Worm (Caenorhabditis elegans) whole organism, L2 larva: ENCODE results near the gene T22C8.3.

Experiments
- C34F6.9 ChIP-seq: fragments of 150-350 bp; optimal IDR thresholded peaks from 2 replicates; lab custom pipeline; 2014; ENCODE audit warnings: missing biosample characterization, missing genetic modification characterization
- F13H6.1 ChIP-seq: sonication (generic microtip); optimal IDR thresholded peaks from 2 replicates; lab custom pipeline; 2016; ENCODE audit warnings: missing genetic modification characterization, missing compliant biosample characterization
- R02D3.7 ChIP-seq: fragments of 150-350 bp; optimal IDR thresholded peaks from 2 replicates; lab custom pipeline; 2014; ENCODE audit warnings: missing biosample characterization, missing genetic modification characterization
- Y55F3AM.14 ChIP-seq: fragments of 200-800 bp; sonication (Bioruptor generic); optimal IDR thresholded peaks from 2 replicates; lab custom pipeline; 2018; ENCODE audit warnings: mild to moderate bottlenecking, missing genetic modification characterization, missing compliant biosample characterization
- ZK546.5 ChIP-seq: sonication (generic microtip); optimal IDR thresholded peaks from 2 replicates; lab custom pipeline; 2017; ENCODE audit warnings: missing biosample characterization, missing genetic modification characterization
- alr-1 ChIP-seq: fragments of 150-350 bp; optimal IDR thresholded peaks from 2 replicates; lab custom pipeline; 2014; ENCODE audit warnings: missing biosample characterization, missing genetic modification characterization
- aly-2 ChIP-seq: fragments of 150-350 bp; optimal IDR thresholded peaks from 2 replicates; lab custom pipeline; 2014; ENCODE audit warnings: missing biosample characterization, missing genetic modification characterization
- ama-1 ChIP-seq: fragments of 150-350 bp; optimal IDR thresholded peaks from 2 replicates; lab custom pipeline; 2018; ENCODE audit warnings: inconsistent platforms
- blmp-1 ChIP-seq: sonication (generic microtip); optimal IDR thresholded peaks from 2 replicates; lab custom pipeline; 2017; ENCODE audit warnings: missing genetic modification characterization, mild to moderate bottlenecking, missing compliant biosample characterization, antibody characterized with exemption, moderate library complexity; ENCODE audit not compliant: insufficient read depth
- ceh-16 ChIP-seq: fragments of 150-350 bp; optimal IDR thresholded peaks from 2 replicates; lab custom pipeline; 2014; ENCODE audit warnings: missing biosample characterization, missing genetic modification characterization
- ceh-82 ChIP-seq: fragments of 150-350 bp; optimal IDR thresholded peaks from 2 replicates; lab custom pipeline; 2014; ENCODE audit warnings: missing biosample characterization, missing genetic modification characterization
- crh-2 ChIP-seq: sonication (generic microtip); optimal IDR thresholded peaks from 2 replicates; lab custom pipeline; 2017; ENCODE audit warnings: missing biosample characterization, missing genetic modification characterization
- dmd-4 ChIP-seq: sonication (generic microtip); optimal IDR thresholded peaks from 2 replicates; lab custom pipeline; 2017; ENCODE audit warnings: missing biosample characterization, missing genetic modification characterization
- egl-27 ChIP-seq: sonication (generic microtip); optimal IDR thresholded peaks from 3 replicates; lab custom pipeline; 2017; ENCODE audit warnings: missing biosample characterization, missing genetic modification reagents, missing genetic modification characterization
- elt-1 ChIP-seq: fragments of 150-350 bp; optimal IDR thresholded peaks from 2 replicates; lab custom pipeline; 2014; ENCODE audit warnings: missing biosample characterization, missing genetic modification characterization
- elt-3 ChIP-seq: sonication (generic microtip); optimal IDR thresholded peaks from 2 replicates; lab custom pipeline; 2017; ENCODE audit warnings: missing biosample characterization, missing genetic modification characterization
- fos-1 ChIP-seq: fragments of 150-350 bp; optimal IDR thresholded peaks from 2 replicates; lab custom pipeline; 2014; ENCODE audit warnings: missing biosample characterization, missing genetic modification characterization
- gmeb-1 ChIP-seq: fragments of 150-350 bp; optimal IDR thresholded peaks from 2 replicates; lab custom pipeline; 2014; ENCODE audit warnings: missing biosample characterization, missing genetic modification characterization
- lin-11 ChIP-seq: fragments of 150-350 bp; sonication (generic microtip); optimal IDR thresholded peaks from 2 replicates; lab custom pipeline; 2014; ENCODE audit warnings: missing biosample characterization, missing genetic modification characterization, inconsistent platforms, mixed read lengths
- lin-13 ChIP-seq: fragments of 150-350 bp; optimal IDR thresholded peaks from 2 replicates; lab custom pipeline; 2014; ENCODE audit warnings: missing biosample characterization, missing genetic modification reagents, missing genetic modification characterization
- lin-39 ChIP-seq: fragments of 150-350 bp; optimal IDR thresholded peaks from 2 replicates; lab custom pipeline; 2014; ENCODE audit warnings: missing biosample characterization, missing genetic modification reagents, missing genetic modification characterization
- lsy-2 ChIP-seq, 2 experiments: fragments of 150-350 bp in 1 of 2; sonication (generic microtip) in 1 of 2; optimal IDR thresholded peaks; 2 replicates each; lab custom pipeline; 2014 to 2017; ENCODE audit warnings: missing biosample characterization in 2 of 2, missing genetic modification characterization in 2 of 2
- mab-5 ChIP-seq: fragments of 150-350 bp; optimal IDR thresholded peaks from 2 replicates; lab custom pipeline; 2014; ENCODE audit warnings: missing biosample characterization, missing genetic modification characterization
- mbf-1 ChIP-seq: sonication (generic microtip); optimal IDR thresholded peaks from 2 replicates; lab custom pipeline; 2017; ENCODE audit warnings: missing biosample characterization, missing genetic modification characterization
- mdl-1 ChIP-seq, 2 experiments: fragments of 150-350 bp in 1 of 2; sonication (generic microtip) in 1 of 2; optimal IDR thresholded peaks; 2 replicates each; lab custom pipeline; 2017; ENCODE audit warnings: missing biosample characterization in 2 of 2, missing genetic modification characterization in 2 of 2
- nhr-10 ChIP-seq: sonication (generic microtip); optimal IDR thresholded peaks from 2 replicates; lab custom pipeline; 2017; ENCODE audit warnings: missing biosample characterization, missing genetic modification characterization
- nhr-11 ChIP-seq: fragments of 150-350 bp; optimal IDR thresholded peaks from 2 replicates; lab custom pipeline; 2014; ENCODE audit warnings: missing biosample characterization, missing genetic modification characterization
- nhr-12 ChIP-seq: fragments of 150-350 bp; optimal IDR thresholded peaks from 2 replicates; lab custom pipeline; 2014; ENCODE audit warnings: missing biosample characterization, missing genetic modification characterization
- nhr-129 ChIP-seq: fragments of 150-350 bp; optimal IDR thresholded peaks from 2 replicates; lab custom pipeline; 2014; ENCODE audit warnings: missing biosample characterization, missing genetic modification characterization
- nhr-21 ChIP-seq: fragments of 150-350 bp; optimal IDR thresholded peaks from 2 replicates; lab custom pipeline; 2014; ENCODE audit warnings: missing biosample characterization, missing genetic modification characterization
- nhr-23 ChIP-seq: fragments of 150-350 bp; optimal IDR thresholded peaks from 2 replicates; lab custom pipeline; 2014; ENCODE audit warnings: missing biosample characterization, missing genetic modification reagents, missing genetic modification characterization
- nhr-237 ChIP-seq: fragments of 150-350 bp; optimal IDR thresholded peaks from 2 replicates; lab custom pipeline; 2014; ENCODE audit warnings: missing biosample characterization, missing genetic modification characterization
- nhr-25 ChIP-seq: fragments of 150-350 bp; sonication (generic microtip); optimal IDR thresholded peaks from 3 replicates; lab custom pipeline; 2014; ENCODE audit warnings: missing biosample characterization, missing genetic modification characterization
- nhr-6 ChIP-seq: fragments of 150-350 bp; optimal IDR thresholded peaks from 2 replicates; lab custom pipeline; 2014; ENCODE audit warnings: missing biosample characterization, missing genetic modification characterization
- nhr-77 ChIP-seq: fragments of 150-350 bp; optimal IDR thresholded peaks from 2 replicates; lab custom pipeline; 2014; ENCODE audit warnings: missing biosample characterization, missing genetic modification characterization
- peb-1 ChIP-seq: fragments of 150-350 bp; optimal IDR thresholded peaks from 2 replicates; lab custom pipeline; 2014; ENCODE audit warnings: missing biosample characterization, missing genetic modification characterization
- sem-4 ChIP-seq: fragments of 150-350 bp; optimal IDR thresholded peaks from 2 replicates; lab custom pipeline; 2014; ENCODE audit warnings: missing biosample characterization, missing genetic modification reagents, missing genetic modification characterization
- skn-1 ChIP-seq: sonication (generic microtip); optimal IDR thresholded peaks from 2 replicates; lab custom pipeline; 2017; ENCODE audit warnings: missing biosample characterization, missing genetic modification characterization
- sma-3 ChIP-seq: sonication (generic microtip); optimal IDR thresholded peaks from 2 replicates; lab custom pipeline; 2016; ENCODE audit warnings: missing genetic modification reagents, missing genetic modification characterization, missing compliant biosample characterization
- sma-9 ChIP-seq, 2 experiments: fragments of 150-350 bp in 1 of 2; sonication (generic microtip) in 1 of 2; optimal IDR thresholded peaks; 2 replicates each; lab custom pipeline; 2014 to 2016; ENCODE audit warnings: missing genetic modification characterization in 2 of 2, mild to moderate bottlenecking in 1 of 2, missing biosample characterization in 1 of 2, missing compliant biosample characterization in 1 of 2, missing genetic modification reagents in 1 of 2, moderate library complexity in 1 of 2
- snpc-4 ChIP-seq: fragments of 150-350 bp; optimal IDR thresholded peaks from 2 replicates; lab custom pipeline; 2014; ENCODE audit warnings: missing biosample characterization, missing genetic modification characterization
- unc-39 ChIP-seq: fragments of 150-350 bp; optimal IDR thresholded peaks from 2 replicates; lab custom pipeline; 2014; ENCODE audit warnings: missing biosample characterization, missing genetic modification characterization
- unc-55 ChIP-seq: fragments of 150-350 bp; sonication (generic microtip); optimal IDR thresholded peaks from 3 replicates; lab custom pipeline; 2014; ENCODE audit warnings: missing biosample characterization, missing genetic modification reagents, missing genetic modification characterization
- unc-62 ChIP-seq: fragments of 150-350 bp; optimal IDR thresholded peaks from 2 replicates; lab custom pipeline; 2014; ENCODE audit warnings: missing biosample characterization, missing genetic modification reagents, missing genetic modification characterization
- zag-1 ChIP-seq: fragments of 150-350 bp; optimal IDR thresholded peaks from 2 replicates; lab custom pipeline; 2014; ENCODE audit warnings: missing biosample characterization, missing genetic modification characterization
- ztf-1 ChIP-seq: fragments of 200-800 bp; sonication (Bioruptor generic); conservative IDR thresholded peaks from 2 replicates; pipeline ENCODE4 v1.3.6; 2022; ENCODE audit warnings: missing genetic modification characterization, missing compliant biosample characterization
- ztf-11 ChIP-seq: sonication (generic microtip); optimal IDR thresholded peaks from 2 replicates; lab custom pipeline; 2017; ENCODE audit warnings: missing biosample characterization, missing genetic modification characterization
- ztf-4 ChIP-seq: fragments of 150-350 bp; optimal IDR thresholded peaks from 2 replicates; lab custom pipeline; 2014; ENCODE audit warnings: missing biosample characterization, missing genetic modification characterization

T22C8.3 gene

ce11 chrII:8588442-8588841, 33.3 kb downstream of the T22C8.3 start:
- TF ChIP-seq nhr-21 (tag; lab: Kevin White, UChicago) (no peak), lin-39 (tag; lab: Kevin White, UChicago) (peak; percentile 16), ztf-4 (tag; lab: Kevin White, UChicago) (no peak), lin-13 (no peak), egl-27 (tag; lab: Kevin White, UChicago) (no peak), nhr-23 (tag; lab: Kevin White, UChicago) (no peak), C34F6.9 (tag; lab: Kevin White, UChicago) (no peak)
- TF ChIP-seq, all 48 proteins: peak for 1

ce11 chrII:8587660-8588230, 34.0 kb downstream of the T22C8.3 start:
- TF ChIP-seq ama-1 (lab: Kevin White, UChicago) (no peak), ztf-4 (tag; lab: Kevin White, UChicago) (no peak), nhr-21 (tag; lab: Kevin White, UChicago) (no peak), elt-1 (tag; lab: Kevin White, UChicago) (no peak), peb-1 (tag; lab: Kevin White, UChicago) (no peak), nhr-11 (tag; lab: Kevin White, UChicago) (no peak), sma-9 (GFP tag; optimal IDR thresholded peaks at IDR 0.05; lab: Kevin White, UChicago) (no peak), sma-9 (tag; optimal IDR thresholded peaks at IDR 0.05; lab: Kevin White, UChicago) (no peak), nhr-25 (tag; lab: Kevin White, UChicago) (no peak), nhr-237 (no peak), mdl-1 (tag; optimal IDR thresholded peaks at IDR 0.05; lab: Kevin White, UChicago) (no peak), mab-5 (tag; lab: Kevin White, UChicago) (no peak), C34F6.9 (tag; lab: Kevin White, UChicago) (no peak), zag-1 (tag; lab: Kevin White, UChicago) (peak; percentile 28), unc-39 (no peak), skn-1 (tag; lab: Kevin White, UChicago) (no peak), nhr-77 (tag; lab: Kevin White, UChicago) (no peak), ztf-1 (no peak), R02D3.7 (tag; lab: Kevin White, UChicago) (no peak), nhr-129 (tag; lab: Kevin White, UChicago) (peak; percentile 21), ZK546.5 (no peak), lin-13 (no peak), sma-3 (no peak), nhr-12 (tag; lab: Kevin White, UChicago) (no peak), ztf-11 (tag; lab: Kevin White, UChicago) (no peak), gmeb-1 (no peak), unc-62 (GFP tag; lab: Kevin White, UChicago) (no peak), ceh-16 (tag; lab: Kevin White, UChicago) (no peak), nhr-10 (tag; lab: Kevin White, UChicago) (no peak), aly-2 (tag; lab: Kevin White, UChicago) (no peak), ceh-82 (tag; lab: Kevin White, UChicago) (no peak), nhr-6 (no peak), unc-55 (GFP tag; lab: Kevin White, UChicago) (peak; percentile 70), lin-11 (tag; lab: Kevin White, UChicago) (no peak), dmd-4 (no peak), lsy-2 (tag; optimal IDR thresholded peaks at IDR 0.05; lab: Kevin White, UChicago) (peak in 1 of 2 experiments; percentile 18), alr-1 (tag; lab: Kevin White, UChicago) (no peak), mbf-1 (tag; lab: Kevin White, UChicago) (no peak), elt-3 (tag; lab: Kevin White, UChicago) (no peak), crh-2 (tag; lab: Kevin White, UChicago) (no peak), egl-27 (tag; lab: Kevin White, UChicago) (no peak), F13H6.1 (tag; lab: Kevin White, UChicago) (peak; percentile 11), blmp-1 (no peak), lin-39 (tag; lab: Kevin White, UChicago) (no peak), Y55F3AM.14 (GFP tag; lab: Kevin White, UChicago) (no peak), sem-4 (tag; lab: Kevin White, UChicago) (peak; percentile 29), snpc-4 (tag; lab: Kevin White, UChicago) (no peak), nhr-23 (tag; lab: Kevin White, UChicago) (no peak), fos-1 (no peak)
